Worm (Caenorhabditis elegans): ENCODE data around the gene R11D1.1.

- TF ChIP-seq ets-4 (GFP tag; optimal IDR thresholded peaks at IDR 0.05) (no peak), dpl-1 (GFP tag; optimal IDR thresholded peaks at IDR 0.05) (no peak), unc-62 (GFP tag; optimal IDR thresholded peaks at IDR 0.05) (no peak), lsl-1 (GFP tag; optimal IDR thresholded peaks at IDR 0.05) (no peak), snpc-4 (GFP tag; optimal IDR thresholded peaks at IDR 0.05) (no peak), snpc-4 (tag; optimal IDR thresholded peaks at IDR 0.05) (no peak), lag-1 (GFP tag; IDR thresholded peaks at IDR 0.05) (no peak), rec-8 (tag; optimal IDR thresholded peaks at IDR 0.05) (no peak)
Measured at ce11 chrV:12701613-12702012, 2.6 kb upstream of the R11D1.1 start.
